Fruit fly (Drosophila melanogaster) whole organism, adult: Measurements from ENCODE around the gene CG34355.

Experiments
- kay ChIP-seq: fragments of 200-800 bp; sonication (Bioruptor generic); peaks from one replicate; lab custom pipeline; 2016; ENCODE audit warnings: missing biosample characterization, missing genetic modification characterization, borderline replicate concordance
- tj ChIP-seq: fragments of 200-800 bp; sonication (Bioruptor generic); optimal IDR thresholded peaks from 3 replicates; lab custom pipeline; 2017; ENCODE audit warnings: missing biosample characterization, mild to moderate bottlenecking, missing genetic modification characterization, moderate library complexity

DNA sequence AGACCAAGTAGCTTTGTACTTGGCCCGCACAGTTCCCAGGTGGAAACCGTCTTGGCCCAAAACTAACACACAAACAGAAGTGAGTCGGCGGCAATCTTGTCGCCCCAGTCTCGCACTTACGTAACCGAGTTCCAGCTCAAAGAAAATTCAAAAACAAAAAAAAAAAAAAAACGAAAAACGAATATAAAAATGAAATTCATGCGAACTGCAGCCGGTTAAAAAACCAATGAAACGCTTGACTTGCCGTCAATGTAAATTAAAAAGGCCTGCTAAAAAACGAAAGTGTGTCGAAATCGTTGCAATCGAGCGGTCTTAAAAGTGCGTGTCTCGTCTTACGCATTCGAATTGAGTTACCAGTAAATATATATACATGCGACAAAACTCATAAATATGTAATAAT is 20.0 kb downstream of the CG34355 start:
- TF ChIP-seq tj (GFP tag; lab: Kevin White, UChicago) (no peak), kay (GFP tag; lab: Kevin White, UChicago) (no peak)
